Fruit fly (Drosophila melanogaster): ENCODE data around the gene Ubr1.

The Ubr1 gene

dm6 chrX:16967415-16967814 lies 1.1 kb downstream of the Ubr1 start (continued):
- 0 out of 2 replicates have a peak, but pooled peaks have one; percentile 28 for TF ChIP-seq CG14667 (GFP tag; IDR thresholded peaks at IDR 0.05)
- no peak for TF ChIP-seq crol (GFP tag; IDR thresholded peaks at IDR 0.05)
- TF ChIP-seq TFAM (GFP tag; optimal IDR thresholded peaks at IDR 0.05) = no peak
- TF ChIP-seq chn (GFP tag; optimal IDR thresholded peaks at IDR 0.05) = peak; percentile 54
- no peak for TF ChIP-seq ato (GFP tag; IDR thresholded peaks at IDR 0.05; ENCODE audit: partially characterized antibody)
- TF ChIP-seq chinmo (GFP tag; IDR thresholded peaks at IDR 0.05; ENCODE audit: partially characterized antibody) = no peak
- no peak for TF ChIP-seq B-H1 (GFP tag; IDR thresholded peaks at IDR 0.05)
- no peak for TF ChIP-seq CG12391 (tag; optimal IDR thresholded peaks at IDR 0.05)
- no peak; the same call in 1 of the 2 replicates for TF ChIP-seq CG4730 (GFP tag; IDR thresholded peaks at IDR 0.05)
- TF ChIP-seq sens (GFP tag) = peak; percentile 72
- no peak for TF ChIP-seq CG7963 (GFP tag; IDR thresholded peaks at IDR 0.05; ENCODE audit: partially characterized antibody)
- TF ChIP-seq sna (GFP tag; IDR thresholded peaks at IDR 0.05; ENCODE audit: partially characterized antibody) = no peak
- TF ChIP-seq run (tag; optimal IDR thresholded peaks at IDR 0.05) = no peak
- TF ChIP-seq NC2β (GFP tag; optimal IDR thresholded peaks at IDR 0.05) = peak; percentile 51
- TF ChIP-seq PHDP (tag; optimal IDR thresholded peaks at IDR 0.05) = no peak
- TF ChIP-seq CG1832 (GFP tag; optimal IDR thresholded peaks at IDR 0.05) = peak; percentile 86
- TF ChIP-seq CG1529 (GFP tag; optimal IDR thresholded peaks at IDR 0.05) = peak; percentile 32
- no peak for TF ChIP-seq dimm (GFP tag; IDR thresholded peaks at IDR 0.05)
- peak; percentile 39 for TF ChIP-seq CG1233 (GFP tag; optimal IDR thresholded peaks at IDR 0.05)
- peak; percentile 97 for TF ChIP-seq CG14965 (GFP tag; optimal IDR thresholded peaks at IDR 0.05; ENCODE audit: borderline replicate concordance)
- no peak for TF ChIP-seq Sox102F (GFP tag; optimal IDR thresholded peaks at IDR 0.05)
- no peak for TF ChIP-seq emc (GFP tag; optimal IDR thresholded peaks at IDR 0.05)
- TF ChIP-seq yki (optimal IDR thresholded peaks at IDR 0.05) = no peak
- no peak for TF ChIP-seq B-H2 (GFP tag; optimal IDR thresholded peaks at IDR 0.05)
- TF ChIP-seq Hr51 (GFP tag; optimal IDR thresholded peaks at IDR 0.05) = peak in 1 of 2 experiments; percentile 25
- TF ChIP-seq Ets65A (GFP tag) = no peak
- TF ChIP-seq CG7928 (GFP tag; optimal IDR thresholded peaks at IDR 0.05) = no peak
- no peak for TF ChIP-seq peb (GFP tag; IDR thresholded peaks at IDR 0.05)
- no peak for TF ChIP-seq Blimp-1 (GFP tag; optimal IDR thresholded peaks at IDR 0.05)
- TF ChIP-seq CG3163 (GFP tag; optimal IDR thresholded peaks at IDR 0.05) = peak; percentile 25
- TF ChIP-seq CG4404 (GFP tag; IDR thresholded peaks at IDR 0.05) = 0 out of 2 replicates have a peak, but pooled peaks have one; percentile 27
- TF ChIP-seq stwl (tag; optimal IDR thresholded peaks at IDR 0.05) = peak; percentile 56
- TF ChIP-seq Myb (GFP tag; optimal IDR thresholded peaks at IDR 0.05) = no peak
- no peak for TF ChIP-seq jigr1 (GFP tag; IDR thresholded peaks at IDR 0.05)
- no peak for TF ChIP-seq odd (GFP tag; optimal IDR thresholded peaks at IDR 0.05)
- TF ChIP-seq kay (GFP tag; optimal IDR thresholded peaks at IDR 0.05) = no peak
- TF ChIP-seq CG11093 (GFP tag; IDR thresholded peaks at IDR 0.05) = no peak
- no peak for TF ChIP-seq CG7839 (tag; optimal IDR thresholded peaks at IDR 0.05)
- TF ChIP-seq Sry-β (GFP tag; optimal IDR thresholded peaks at IDR 0.05) = no peak
- TF ChIP-seq D (optimal IDR thresholded peaks at IDR 0.05) = no peak
- peak; percentile 54 for TF ChIP-seq D (GFP tag; optimal IDR thresholded peaks at IDR 0.05)
- no peak for TF ChIP-seq Hr3 (GFP tag; optimal IDR thresholded peaks at IDR 0.05)
- peak; percentile 32 to 48 for TF ChIP-seq Pdp1 (GFP tag; optimal IDR thresholded peaks at IDR 0.05)
- TF ChIP-seq crp (GFP tag; optimal IDR thresholded peaks at IDR 0.05) = no peak
- no peak for TF ChIP-seq CG13624 (GFP tag; optimal IDR thresholded peaks at IDR 0.05)
- TF ChIP-seq Side (GFP tag; optimal IDR thresholded peaks at IDR 0.05) = peak; percentile 52
- TF ChIP-seq D19A (tag; optimal IDR thresholded peaks at IDR 0.05) = no peak
- TF ChIP-seq CG31365 (tag; optimal IDR thresholded peaks at IDR 0.05) = no peak
- no peak for TF ChIP-seq gsb-n (tag; optimal IDR thresholded peaks at IDR 0.05)
- TF ChIP-seq Neu2 (GFP tag; optimal IDR thresholded peaks at IDR 0.05; ENCODE audit: borderline replicate concordance) = peak; percentile 37
- peak; percentile 4 for TF ChIP-seq Ets97D (GFP tag; optimal IDR thresholded peaks at IDR 0.05)

Measured in whole organism, embryonic.